Worm (Caenorhabditis elegans) whole organism, L4 larva: Measurements from ENCODE around the gene fkb-6.

Experiments used
- F37D6.2 ChIP-seq: sonication (generic microtip); optimal IDR thresholded peaks from 2 replicates; lab custom pipeline; 2016; ENCODE audit warnings: mild to moderate bottlenecking, missing genetic modification characterization, missing compliant biosample characterization
- aly-2 ChIP-seq: sonication (generic microtip); optimal IDR thresholded peaks from 2 replicates; lab custom pipeline; 2018; ENCODE audit warnings: missing biosample characterization, missing genetic modification characterization
- ama-1 ChIP-seq: fragments of 150-350 bp; optimal IDR thresholded peaks from 2 replicates; lab custom pipeline; 2014; ENCODE audit warnings: inconsistent platforms, mixed read lengths
- hmg-1.1 ChIP-seq: fragments of 200-800 bp; sonication (Bioruptor generic); IDR thresholded peaks from 2 replicates; pipeline ENCODE4 v1.3.6; 2022; ENCODE audit warnings: missing genetic modification reagents, missing genetic modification characterization, missing compliant biosample characterization
- lin-13 ChIP-seq: fragments of 150-350 bp; optimal IDR thresholded peaks from 2 replicates; lab custom pipeline; 2014; ENCODE audit warnings: missing biosample characterization, missing genetic modification reagents, missing genetic modification characterization
- lin-15B ChIP-seq: fragments of 150-350 bp; sonication (generic microtip); optimal IDR thresholded peaks from 3 replicates; lab custom pipeline; 2014; ENCODE audit warnings: missing biosample characterization, missing genetic modification characterization
- nhr-111 ChIP-seq: fragments of 200-800 bp; sonication (Bioruptor generic); optimal IDR thresholded peaks from 2 replicates; lab custom pipeline; 2018; ENCODE audit warnings: mild to moderate bottlenecking, missing genetic modification characterization, missing compliant biosample characterization
- nhr-77 ChIP-seq: fragments of 150-350 bp; optimal IDR thresholded peaks from 2 replicates; lab custom pipeline; 2014; ENCODE audit warnings: missing biosample characterization, missing genetic modification characterization
- pqm-1 ChIP-seq: sonication (generic microtip); optimal IDR thresholded peaks from 2 replicates; lab custom pipeline; 2017; ENCODE audit warnings: missing biosample characterization, missing genetic modification characterization
- snpc-1.2 ChIP-seq: fragments of 200-800 bp; sonication (Bioruptor generic); IDR thresholded peaks from 2 replicates; pipeline ENCODE4 v1.3.6; 2022; ENCODE audit warnings: missing genetic modification reagents, missing genetic modification characterization, missing compliant biosample characterization
- zip-2 ChIP-seq: fragments of 150-350 bp; optimal IDR thresholded peaks from 2 replicates; lab custom pipeline; 2014; ENCODE audit warnings: missing biosample characterization, missing genetic modification characterization
- ztf-11 ChIP-seq: fragments of 150-350 bp; optimal IDR thresholded peaks from 2 replicates; lab custom pipeline; 2014; ENCODE audit warnings: missing biosample characterization, missing genetic modification characterization

DNA sequence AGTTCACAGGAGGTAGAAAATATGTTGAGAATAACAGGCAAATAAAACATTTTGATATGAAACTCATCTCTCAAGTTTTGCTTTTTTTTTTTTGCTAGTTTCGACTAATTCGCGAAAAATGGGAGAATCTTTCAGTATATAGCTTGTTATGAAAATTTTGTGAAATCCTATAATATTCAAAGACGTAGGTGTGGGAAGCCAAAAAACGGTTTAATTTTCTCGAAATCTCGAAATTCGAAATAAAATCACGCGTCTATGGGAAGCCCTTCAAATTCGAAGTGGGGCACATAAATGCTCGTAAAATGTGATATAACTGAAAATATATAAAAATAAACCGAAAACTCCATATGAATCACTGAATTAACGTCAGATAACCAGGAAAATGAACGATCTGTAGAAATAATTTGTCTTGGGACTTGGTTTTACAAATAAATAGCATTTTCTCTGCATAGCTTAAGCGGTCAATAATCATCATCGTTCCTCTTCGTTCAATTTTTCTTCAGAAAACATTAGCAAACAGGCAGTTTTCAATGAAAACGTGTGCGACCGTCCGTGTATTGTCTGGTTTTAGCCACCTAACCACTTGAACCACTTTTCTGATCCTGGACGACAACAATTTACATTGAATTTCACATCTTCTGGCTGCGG, 20.9 kb upstream of the fkb-6 start, which contains the start of the genes gcy-22 and grl-14:
- TF ChIP-seq zip-2 (tag; lab: Kevin White, UChicago) (no peak), lin-13 (GFP tag; lab: Kevin White, UChicago) (no peak), ama-1 (lab: Kevin White, UChicago) (no peak), nhr-111 (GFP tag; lab: Kevin White, UChicago) (no peak), nhr-77 (tag; lab: Kevin White, UChicago) (no peak), pqm-1 (tag; lab: Kevin White, UChicago) (no peak), lin-15B (tag; lab: Kevin White, UChicago) (no peak), snpc-1.2 (GFP tag; lab: Robert Waterston, UW) (no peak), ztf-11 (tag; lab: Kevin White, UChicago) (no peak), aly-2 (tag; lab: Kevin White, UChicago) (no peak), hmg-1.1 (GFP tag; lab: Robert Waterston, UW) (no peak), F37D6.2 (tag; lab: Kevin White, UChicago) (no peak)
